Fruit fly (Drosophila melanogaster): ENCODE results near the gene t-Grip91.
A peak's percentile ranks its signal among the peaks of the same experiment; 100 is the strongest.

Gene t-Grip91

dm6 chr2L:15750523-15751258 lies 33.2 kb upstream of the t-Grip91 start, which contains the start of gene ND-B17 (continued):
- TF ChIP-seq CG10321 (GFP tag; IDR thresholded peaks at IDR 0.05) (no peak), CG4617 (GFP tag; optimal IDR thresholded peaks at IDR 0.05; ENCODE audit: borderline replicate concordance) (peak; percentile 19), CG10959 (GFP tag; IDR thresholded peaks at IDR 0.05) (0 out of 2 replicates have a peak, but pooled peaks have one; percentile 27), Poxn (GFP tag; IDR thresholded peaks at IDR 0.05) (no peak), dpn (GFP tag; optimal IDR thresholded peaks at IDR 0.05) (peak; percentile 26 to 69), MESR4 (GFP tag; optimal IDR thresholded peaks at IDR 0.05) (peak; percentile 86), CG10654 (GFP tag; optimal IDR thresholded peaks at IDR 0.05) (no peak), CG6791 (GFP tag; IDR thresholded peaks at IDR 0.05; ENCODE audit: partially characterized antibody) (peak; percentile 40; the same call in 2 of the 3 replicates), BEAF-32 (GFP tag; optimal IDR thresholded peaks at IDR 0.05) (peak; percentile 24), ash1 (GFP tag; optimal IDR thresholded peaks at IDR 0.05) (no peak), Gug (GFP tag; IDR thresholded peaks at IDR 0.05) (peak; percentile 51; the same call in 2 of the 4 replicates), CG10543 (GFP tag; optimal IDR thresholded peaks at IDR 0.05) (no peak), Med (GFP tag) (peak; percentile 88), ham (GFP tag; IDR thresholded peaks at IDR 0.05) (no peak), CG15011 (GFP tag; optimal IDR thresholded peaks at IDR 0.05) (no peak), ftz-f1 (GFP tag; optimal IDR thresholded peaks at IDR 0.05) (no peak), CG7372 (GFP tag; IDR thresholded peaks at IDR 0.05) (peak; percentile 53; the same call in 1 of the 2 replicates), TFAM (GFP tag; optimal IDR thresholded peaks at IDR 0.05) (no peak), crc (GFP tag; optimal IDR thresholded peaks at IDR 0.05) (no peak), trem (tag; optimal IDR thresholded peaks at IDR 0.05) (peak; percentile 32), zen (tag; optimal IDR thresholded peaks at IDR 0.05) (no peak), bab2 (GFP tag; optimal IDR thresholded peaks at IDR 0.05) (peak; percentile 56), CG3726 (GFP tag; IDR thresholded peaks at IDR 0.05) (0 out of 3 replicates have a peak, but pooled peaks have one; percentile 41), cwo (GFP tag; optimal IDR thresholded peaks at IDR 0.05) (no peak), CG13424 (tag; optimal IDR thresholded peaks at IDR 0.05) (peak; percentile 45), Meics (GFP tag; optimal IDR thresholded peaks at IDR 0.05) (no peak), Trl (optimal IDR thresholded peaks at IDR 0.05) (no peak), Trl (GFP tag; optimal IDR thresholded peaks at IDR 0.05) (peak; percentile 66), sna (GFP tag; IDR thresholded peaks at IDR 0.05; ENCODE audit: partially characterized antibody) (0 out of 2 replicates have a peak, but pooled peaks have one; percentile 32), MBD-R2 (GFP tag; IDR thresholded peaks at IDR 0.05) (peak; percentile 96), Fer1 (GFP tag; optimal IDR thresholded peaks at IDR 0.05) (no peak), mld (GFP tag; IDR thresholded peaks at IDR 0.05; ENCODE audit: partially characterized antibody) (no peak), sd (tag; optimal IDR thresholded peaks at IDR 0.05) (no peak), Abd-B (GFP tag; optimal IDR thresholded peaks at IDR 0.05) (no peak), sqz (GFP tag; optimal IDR thresholded peaks at IDR 0.05) (no peak), D19B (GFP tag; optimal IDR thresholded peaks at IDR 0.05) (peak; percentile 93), br (optimal IDR thresholded peaks at IDR 0.05) (no peak), CG3995 (GFP tag; optimal IDR thresholded peaks at IDR 0.05) (peak; percentile 22), inv (GFP tag; IDR thresholded peaks at IDR 0.05; ENCODE audit: partially characterized antibody) (no peak), CG16815 (GFP tag; optimal IDR thresholded peaks at IDR 0.05) (no peak), CG17359 (tag; optimal IDR thresholded peaks at IDR 0.05) (no peak), CG9876 (GFP tag; optimal IDR thresholded peaks at IDR 0.05) (no peak), wdn (GFP tag; IDR thresholded peaks at IDR 0.05) (0 out of 2 replicates have a peak, but pooled peaks have one; percentile 11), Dbx (GFP tag; IDR thresholded peaks at IDR 0.05) (peak; percentile 38; the same call in 1 of the 3 replicates), Xbp1 (GFP tag; optimal IDR thresholded peaks at IDR 0.05) (peak; percentile 75), hbn (GFP tag; IDR thresholded peaks at IDR 0.05; ENCODE audit: partially characterized antibody) (peak; percentile 34; the same call in 1 of the 2 replicates), CoRest (tag; optimal IDR thresholded peaks at IDR 0.05) (peak; percentile 52), CG32767 (GFP tag; IDR thresholded peaks at IDR 0.05) (0 out of 2 replicates have a peak, but pooled peaks have one; percentile 31), HLH4C (GFP tag; IDR thresholded peaks at IDR 0.05; ENCODE audit: partially characterized antibody) (no peak)
